Worm (Caenorhabditis elegans) whole organism, early embryonic: Measurements from ENCODE around the gene mrps-7.

Experiments
- B0310.2 ChIP-seq: sonication (generic microtip); optimal IDR thresholded peaks from 2 replicates; lab custom pipeline; 2016; ENCODE audit warnings: mild to moderate bottlenecking, missing genetic modification characterization, missing compliant biosample characterization
- F13C5.2 ChIP-seq: sonication (generic microtip); optimal IDR thresholded peaks from 2 replicates; lab custom pipeline; 2017; ENCODE audit warnings: mild to moderate bottlenecking, missing genetic modification characterization, inconsistent platforms, missing compliant biosample characterization
- aly-1 ChIP-seq: sonication (generic microtip); optimal IDR thresholded peaks from 2 replicates; lab custom pipeline; 2016; ENCODE audit warnings: missing genetic modification characterization, missing compliant biosample characterization
- ama-1 ChIP-seq: fragments of 150-350 bp; optimal IDR thresholded peaks from 2 replicates; lab custom pipeline; 2014
- ceh-13 ChIP-seq: fragments of 200-800 bp; sonication (Bioruptor generic); optimal IDR thresholded peaks from 2 replicates; lab custom pipeline; 2018; ENCODE audit warnings: mild to moderate bottlenecking, missing genetic modification characterization, missing compliant biosample characterization
- ceh-36 ChIP-seq: sonication (generic microtip); optimal IDR thresholded peaks from 2 replicates; lab custom pipeline; 2016; ENCODE audit warnings: missing genetic modification characterization, inconsistent platforms, missing compliant biosample characterization
- ets-7 ChIP-seq: sonication (generic microtip); optimal IDR thresholded peaks from 2 replicates; lab custom pipeline; 2016; ENCODE audit warnings: missing genotype, missing genetic modification characterization, missing compliant biosample characterization
- flt-1 ChIP-seq: fragments of 200-800 bp; sonication (Bioruptor generic); IDR thresholded peaks from 2 replicates; pipeline ENCODE4 v1.3.6; 2022; ENCODE audit warnings: missing genetic modification characterization, missing compliant biosample characterization
- hmbx-1 ChIP-seq: sonication (generic microtip); optimal IDR thresholded peaks from 2 replicates; lab custom pipeline; 2016; ENCODE audit warnings: mild to moderate bottlenecking, missing genetic modification characterization, missing compliant biosample characterization
- hmg-4 ChIP-seq: fragments of 200-800 bp; sonication (Bioruptor generic); optimal IDR thresholded peaks from 2 replicates; lab custom pipeline; 2018; ENCODE audit warnings: mild to moderate bottlenecking, missing genetic modification characterization, missing compliant biosample characterization
- hnd-1 ChIP-seq: sonication (generic microtip); optimal IDR thresholded peaks from 2 replicates; lab custom pipeline; 2016; ENCODE audit warnings: missing genetic modification characterization, missing compliant biosample characterization
- pes-1 ChIP-seq: fragments of 200-800 bp; sonication (Bioruptor generic); IDR thresholded peaks from 2 replicates; pipeline ENCODE4 v1.3.6; 2022; ENCODE audit warnings: missing genetic modification reagents, missing genetic modification characterization, missing compliant biosample characterization
- scrt-1 ChIP-seq: fragments of 200-800 bp; sonication (Bioruptor generic); IDR thresholded peaks from 2 replicates; pipeline ENCODE4 v1.3.6; 2022; ENCODE audit warnings: missing genetic modification characterization, missing compliant biosample characterization
- sea-1 ChIP-seq: fragments of 200-800 bp; sonication (Bioruptor generic); conservative IDR thresholded peaks from 2 replicates; pipeline ENCODE4 v1.3.6; 2022; ENCODE audit warnings: missing genetic modification characterization, missing compliant biosample characterization
- tbx-11 ChIP-seq: fragments of 200-800 bp; sonication (Bioruptor generic); IDR thresholded peaks from 2 replicates; pipeline ENCODE4 v1.3.6; 2022; ENCODE audit warnings: missing genetic modification characterization, missing compliant biosample characterization
- tbx-37 ChIP-seq: fragments of 200-800 bp; sonication (Bioruptor generic); conservative IDR thresholded peaks from 2 replicates; pipeline ENCODE4 v1.3.6; 2022; ENCODE audit warnings: missing genetic modification reagents, missing genetic modification characterization, missing compliant biosample characterization
- tra-4 ChIP-seq: sonication (generic microtip); optimal IDR thresholded peaks from 2 replicates; lab custom pipeline; 2017; ENCODE audit warnings: missing genetic modification characterization, missing compliant biosample characterization

The mrps-7 gene

ce11 chrIV:14757786-14758185 is 9.7 kb downstream of the mrps-7 start:
- TF ChIP-seq pes-1, result no peak
- TF ChIP-seq ama-1 (lab: Kevin White, UChicago), result no peak
- TF ChIP-seq F13C5.2 (tag; lab: Kevin White, UChicago), result no peak
- TF ChIP-seq sea-1 (GFP tag; lab: Robert Waterston, UW), result no peak
- no peak for TF ChIP-seq hmbx-1 (tag; lab: Kevin White, UChicago)
- no peak for TF ChIP-seq B0310.2
- TF ChIP-seq tbx-37 (GFP tag; lab: Robert Waterston, UW), result no peak
- no peak for TF ChIP-seq ceh-13 (GFP tag; lab: Kevin White, UChicago)
- TF ChIP-seq ets-7 (tag; lab: Kevin White, UChicago), result no peak
- no peak for TF ChIP-seq tbx-11
- TF ChIP-seq hnd-1 (tag; lab: Kevin White, UChicago), result no peak
- no peak for TF ChIP-seq tra-4 (tag; lab: Kevin White, UChicago)
- no peak for TF ChIP-seq flt-1 (GFP tag; lab: Robert Waterston, UW)
- TF ChIP-seq ceh-36, result no peak
- no peak for TF ChIP-seq aly-1 (tag; lab: Kevin White, UChicago)
- TF ChIP-seq scrt-1 (GFP tag; lab: Robert Waterston, UW), result no peak
- TF ChIP-seq hmg-4 (GFP tag; lab: Kevin White, UChicago), result no peak

- TF ChIP-seq aly-1 (tag; lab: Kevin White, UChicago) (no peak), scrt-1 (GFP tag; lab: Robert Waterston, UW) (no peak), hmbx-1 (tag; lab: Kevin White, UChicago) (no peak), tbx-37 (GFP tag; lab: Robert Waterston, UW) (no peak), flt-1 (GFP tag; lab: Robert Waterston, UW) (no peak), ceh-36 (no peak), ets-7 (tag; lab: Kevin White, UChicago) (no peak), tra-4 (tag; lab: Kevin White, UChicago) (no peak), ama-1 (lab: Kevin White, UChicago) (no peak), pes-1 (no peak), F13C5.2 (tag; lab: Kevin White, UChicago) (no peak), hnd-1 (tag; lab: Kevin White, UChicago) (no peak), B0310.2 (no peak), ceh-13 (GFP tag; lab: Kevin White, UChicago) (no peak), hmg-4 (GFP tag; lab: Kevin White, UChicago) (no peak), sea-1 (GFP tag; lab: Robert Waterston, UW) (no peak), tbx-11 (no peak)
Measured at ce11 chrIV:14754912-14755311, 12.6 kb downstream of the mrps-7 start, which contains the start of gene Y57G11C.499. Gene Y57G11C.499 (minus strand): TSS chrIV:14754934.

DNA sequence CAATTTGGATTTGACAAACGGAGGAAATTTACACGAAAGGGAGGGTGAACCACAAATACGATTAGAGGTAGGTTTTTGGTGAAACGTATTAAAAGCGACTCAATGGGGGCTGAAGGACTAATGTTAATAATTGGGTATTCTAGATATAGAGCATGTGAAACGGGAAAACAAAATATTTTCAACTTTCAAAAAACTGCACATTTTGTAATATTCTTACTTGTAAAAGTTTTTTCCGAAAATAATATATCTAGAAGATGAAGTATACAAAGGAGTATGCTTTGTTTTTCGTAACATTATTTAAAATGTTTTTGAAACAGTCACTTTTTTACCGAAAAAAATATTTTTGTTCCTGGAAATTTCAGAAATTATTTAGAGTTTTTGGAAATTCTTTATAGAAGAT is 25.6 kb downstream of the mrps-7 start:
- TF ChIP-seq ceh-13 (GFP tag; lab: Kevin White, UChicago) (no peak), hmg-4 (GFP tag; lab: Kevin White, UChicago) (no peak), sea-1 (GFP tag; lab: Robert Waterston, UW) (no peak), F13C5.2 (tag; lab: Kevin White, UChicago) (no peak)

DNA sequence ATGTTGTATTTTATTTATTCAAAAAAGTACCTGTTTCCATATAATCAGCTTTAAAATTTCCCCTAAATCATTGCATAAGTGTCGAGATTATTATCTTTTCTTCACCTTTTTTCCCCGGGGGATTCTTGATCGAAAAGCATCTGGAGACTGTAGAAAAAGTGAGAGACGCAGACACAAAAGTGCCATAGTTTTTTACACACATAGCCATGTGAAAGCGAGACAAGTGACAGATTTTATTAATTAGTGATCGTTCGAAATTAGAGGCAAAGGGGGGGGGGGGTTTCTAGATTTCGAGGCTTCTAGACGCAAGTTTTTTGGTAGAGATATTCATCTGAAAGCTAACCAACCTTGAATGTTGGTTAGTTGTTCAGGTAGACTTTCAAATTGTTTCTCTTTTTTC is 38.3 kb downstream of the mrps-7 start:
- TF ChIP-seq tbx-11 (no peak), scrt-1 (GFP tag; lab: Robert Waterston, UW) (no peak), sea-1 (GFP tag; lab: Robert Waterston, UW) (no peak), ceh-13 (GFP tag; lab: Kevin White, UChicago) (no peak), B0310.2 (no peak), F13C5.2 (tag; lab: Kevin White, UChicago) (no peak), flt-1 (GFP tag; lab: Robert Waterston, UW) (no peak), aly-1 (tag; lab: Kevin White, UChicago) (no peak), ama-1 (lab: Kevin White, UChicago) (no peak), ets-7 (tag; lab: Kevin White, UChicago) (no peak), hmbx-1 (tag; lab: Kevin White, UChicago) (no peak), tra-4 (tag; lab: Kevin White, UChicago) (no peak), ceh-36 (no peak), tbx-37 (GFP tag; lab: Robert Waterston, UW) (no peak), pes-1 (no peak)

DNA sequence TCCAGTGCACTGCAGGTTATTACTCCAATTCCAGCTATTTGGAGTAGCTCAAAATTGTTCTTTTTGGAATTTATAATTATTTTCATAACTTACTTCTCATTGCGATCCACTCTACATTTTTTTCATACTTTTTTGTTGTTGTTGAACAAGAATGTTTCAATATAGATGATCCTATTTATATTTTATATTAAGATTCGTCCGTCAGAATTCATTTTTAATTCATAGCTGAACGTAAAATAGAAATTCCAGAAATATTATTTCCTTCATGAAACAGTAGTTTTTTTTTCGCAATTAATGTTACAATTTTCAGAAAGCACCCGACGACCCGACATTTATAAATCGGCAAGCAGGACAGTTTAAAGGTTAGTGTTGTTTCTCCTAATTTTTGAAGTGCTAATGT is 39.3 kb downstream of the mrps-7 start, which contains the start of gene Y57G11C.42:
Y57G11C.42 (plus strand) TSS at position 301 of the 400 bp plus-strand sequence.
- no peak for TF ChIP-seq sea-1 (GFP tag; lab: Robert Waterston, UW)
- no peak for TF ChIP-seq tra-4 (tag; lab: Kevin White, UChicago)
- no peak for TF ChIP-seq aly-1 (tag; lab: Kevin White, UChicago)
- TF ChIP-seq hnd-1 (tag; lab: Kevin White, UChicago), result no peak
- TF ChIP-seq ceh-13 (GFP tag; lab: Kevin White, UChicago), result no peak
- TF ChIP-seq ets-7 (tag; lab: Kevin White, UChicago), result no peak
- no peak for TF ChIP-seq pes-1
- no peak for TF ChIP-seq F13C5.2 (tag; lab: Kevin White, UChicago)
- TF ChIP-seq flt-1 (GFP tag; lab: Robert Waterston, UW), result no peak
- no peak for TF ChIP-seq scrt-1 (GFP tag; lab: Robert Waterston, UW)
- no peak for TF ChIP-seq hmg-4 (GFP tag; lab: Kevin White, UChicago)
- TF ChIP-seq hmbx-1 (tag; lab: Kevin White, UChicago), result no peak
- no peak for TF ChIP-seq tbx-11
